Fruit fly (Drosophila melanogaster) whole organism, embryonic: ENCODE measurements around the gene CG43980.

Experiments used
- Ada2b ChIP-seq: fragments of 200-800 bp; sonication (Bioruptor generic); IDR thresholded peaks from 2 replicates; pipeline ENCODE4 v1.3.6; 2022; ENCODE audit warnings: missing biosample characterization, missing genetic modification characterization
- Bteb2 ChIP-seq: fragments of 200-800 bp; sonication (Bioruptor generic); optimal IDR thresholded peaks from 2 replicates; lab custom pipeline; 2016; ENCODE audit warnings: missing biosample characterization, missing genetic modification characterization
- CG10321 ChIP-seq: fragments of 200-800 bp; sonication (Bioruptor generic); IDR thresholded peaks from 2 replicates; pipeline ENCODE4 v1.3.6; 2022; ENCODE audit warnings: missing biosample characterization, missing genetic modification characterization
- CG11504 ChIP-seq: fragments of 200-800 bp; sonication (Bioruptor generic); optimal IDR thresholded peaks from 3 replicates; lab custom pipeline; 2019; ENCODE audit warnings: missing biosample characterization, mild to moderate bottlenecking, missing genetic modification characterization, moderate library complexity
- CG12236 ChIP-seq: fragments of 200-800 bp; sonication (Bioruptor generic); optimal IDR thresholded peaks from 2 replicates; lab custom pipeline; 2016; ENCODE audit warnings: missing biosample characterization, missing genetic modification characterization
- CG13123 ChIP-seq: fragments of 200-800 bp; sonication (Bioruptor generic); optimal IDR thresholded peaks from 2 replicates; lab custom pipeline; 2016; ENCODE audit warnings: missing biosample characterization, missing genetic modification characterization
- CG13775 ChIP-seq: fragments of 200-800 bp; sonication (Bioruptor generic); optimal IDR thresholded peaks from 3 replicates; lab custom pipeline; 2017; ENCODE audit warnings: missing biosample characterization, mild to moderate bottlenecking, missing genetic modification characterization
- CG14860 ChIP-seq: fragments of 200-800 bp; sonication (Bioruptor generic); IDR thresholded peaks from 3 replicates; pipeline ENCODE4 v1.3.6; 2022; ENCODE audit warnings: missing biosample characterization, missing genetic modification characterization; ENCODE audit not compliant: partially characterized antibody
- CG15269 ChIP-seq: fragments of 200-800 bp; sonication (Bioruptor generic); optimal IDR thresholded peaks from 2 replicates; lab custom pipeline; 2018; ENCODE audit warnings: missing biosample characterization, mild to moderate bottlenecking, missing genetic modification characterization, moderate library complexity
- CG1603 ChIP-seq: fragments of 200-800 bp; sonication (Bioruptor generic); optimal IDR thresholded peaks from 2 replicates; lab custom pipeline; 2019; ENCODE audit warnings: missing biosample characterization, mild to moderate bottlenecking, missing genetic modification characterization, moderate library complexity
- CG17385 ChIP-seq: fragments of 200-800 bp; sonication (Bioruptor generic); optimal IDR thresholded peaks from 3 replicates; lab custom pipeline; 2018; ENCODE audit warnings: missing biosample characterization, mild to moderate bottlenecking, missing genetic modification characterization
- CG17829 ChIP-seq: fragments of 200-800 bp; optimal IDR thresholded peaks from 2 replicates; lab custom pipeline; 2019; ENCODE audit warnings: missing biosample characterization, mild to moderate bottlenecking, missing genetic modification characterization, moderate library complexity
- CG2199 ChIP-seq: fragments of 200-800 bp; sonication (Bioruptor generic); IDR thresholded peaks from 3 replicates; pipeline ENCODE4 v1.3.6; 2022; ENCODE audit warnings: missing biosample characterization, missing genetic modification characterization
- CG32532 ChIP-seq: fragments of 200-800 bp; sonication (Bioruptor generic); IDR thresholded peaks from 2 replicates; pipeline ENCODE4 v1.3.6; 2022; ENCODE audit warnings: missing biosample characterization, missing genetic modification characterization
- CG4282 ChIP-seq: fragments of 200-800 bp; sonication (Bioruptor generic); optimal IDR thresholded peaks from 2 replicates; lab custom pipeline; 2016; ENCODE audit warnings: missing biosample characterization, missing genetic modification characterization
- CG43689 ChIP-seq: fragments of 200-800 bp; sonication (Bioruptor generic); IDR thresholded peaks from 2 replicates; pipeline ENCODE4 v1.3.6; 2022; ENCODE audit warnings: missing biosample characterization, missing genetic modification characterization
- CG4707 ChIP-seq: fragments of 200-800 bp; sonication (Bioruptor generic); optimal IDR thresholded peaks from 2 replicates; lab custom pipeline; 2018; ENCODE audit warnings: missing biosample characterization, mild to moderate bottlenecking, missing genetic modification characterization, moderate library complexity
- CG4854 ChIP-seq: fragments of 200-800 bp; sonication (Bioruptor generic); optimal IDR thresholded peaks from 2 replicates; lab custom pipeline; 2016; ENCODE audit warnings: missing biosample characterization, missing genetic modification characterization, inconsistent platforms
- CG6175 ChIP-seq: fragments of 200-800 bp; sonication (Bioruptor generic); IDR thresholded peaks from 3 replicates; pipeline ENCODE4 v1.3.6; 2022; ENCODE audit warnings: missing biosample characterization, missing genetic modification characterization
- CG6272 ChIP-seq: fragments of 200-800 bp; sonication (Bioruptor generic); IDR thresholded peaks from 2 replicates; pipeline ENCODE4 v1.3.6; 2022; ENCODE audit warnings: missing biosample characterization, missing genetic modification characterization
- CG6689 ChIP-seq: fragments of 200-800 bp; sonication (Bioruptor generic); IDR thresholded peaks from 2 replicates; pipeline ENCODE4 v1.3.6; 2022; ENCODE audit warnings: missing biosample characterization, missing genetic modification characterization
- CG6791 ChIP-seq: fragments of 200-800 bp; sonication (Bioruptor generic); IDR thresholded peaks from 3 replicates; pipeline ENCODE4 v1.3.6; 2022; ENCODE audit warnings: missing biosample characterization, missing genetic modification characterization; ENCODE audit not compliant: partially characterized antibody
- CG8924 ChIP-seq: fragments of 200-800 bp; optimal IDR thresholded peaks from 3 replicates; lab custom pipeline; 2019; ENCODE audit warnings: missing biosample characterization, mild to moderate bottlenecking, missing genetic modification characterization, moderate library complexity
- CG9817 ChIP-seq: fragments of 200-800 bp; sonication (Bioruptor generic); optimal IDR thresholded peaks from 2 replicates; lab custom pipeline; 2018; ENCODE audit warnings: missing biosample characterization, mild to moderate bottlenecking, missing genetic modification characterization, moderate library complexity
- Dll ChIP-seq: fragments of 200-800 bp; sonication (Bioruptor generic); IDR thresholded peaks from 4 replicates; pipeline ENCODE4 v1.3.6; 2022; ENCODE audit warnings: missing biosample characterization, missing genetic modification characterization; ENCODE audit not compliant: partially characterized antibody
- Elba2 ChIP-seq: fragments of 200-800 bp; sonication (Bioruptor generic); optimal IDR thresholded peaks from 3 replicates; lab custom pipeline; 2016; ENCODE audit warnings: missing biosample characterization, missing genetic modification characterization
- Hr51 ChIP-seq, 2 experiments: fragments of 200-800 bp; sonication (Bioruptor generic); optimal IDR thresholded peaks; 2 replicates in 1 of 2; 3 replicates in 1 of 2; lab custom pipeline; 2016 to 2018; ENCODE audit warnings: missing biosample characterization in 2 of 2, missing genetic modification characterization in 2 of 2, mild to moderate bottlenecking in 1 of 2, moderate library complexity in 1 of 2
- Mrtf ChIP-seq: fragments of 200-800 bp; sonication (Bioruptor generic); IDR thresholded peaks from 3 replicates; pipeline ENCODE4 v1.3.6; 2022; ENCODE audit warnings: missing biosample characterization, missing genetic modification characterization
- Nf-YB ChIP-seq: fragments of 200-800 bp; sonication (Bioruptor generic); optimal IDR thresholded peaks from 3 replicates; lab custom pipeline; 2019; ENCODE audit warnings: missing biosample characterization, mild to moderate bottlenecking, missing genetic modification characterization, moderate library complexity
- Nf-YC ChIP-seq: fragments of 200-800 bp; optimal IDR thresholded peaks from 3 replicates; lab custom pipeline; 2019; ENCODE audit warnings: missing biosample characterization, mild to moderate bottlenecking, missing genetic modification characterization, moderate library complexity
- Stat92E ChIP-seq, 3 experiments: fragments of >200 bp in 2 of 3; fragments of 200-800 bp in 1 of 3; sonication (Bioruptor generic) in 1 of 3; optimal IDR thresholded peaks; 2 replicates each; lab custom pipeline; 2017 to 2019; ENCODE audit warnings: missing biosample characterization in 3 of 3, missing genetic modification characterization in 3 of 3, mild to moderate bottlenecking in 1 of 3, moderate library complexity in 1 of 3
- Taf1 ChIP-seq: fragments of 200-800 bp; sonication (Bioruptor generic); IDR thresholded peaks from 2 replicates; pipeline ENCODE4 v1.3.6; 2022; ENCODE audit warnings: missing biosample characterization, missing genetic modification characterization
- Tbp ChIP-seq: fragments of >200 bp; optimal IDR thresholded peaks from 2 replicates; lab custom pipeline; 2018; ENCODE audit warnings: missing biosample characterization, missing genetic modification characterization
- Trl ChIP-seq, 3 experiments: fragments of >200 bp in 2 of 3; fragments of 200-800 bp in 1 of 3; sonication (Bioruptor generic) in 1 of 3; optimal IDR thresholded peaks; 2 replicates in 1 of 3; 3 replicates in 2 of 3; lab custom pipeline; 2016 to 2017; ENCODE audit warnings: missing biosample characterization in 1 of 3, missing genetic modification characterization in 1 of 3
- bcd ChIP-seq: fragments of 200-800 bp; sonication (Bioruptor generic); optimal IDR thresholded peaks from 2 replicates; lab custom pipeline; 2017; ENCODE audit warnings: missing biosample characterization, mild to moderate bottlenecking, missing genetic modification characterization
- cas ChIP-seq: fragments of 200-800 bp; sonication (Bioruptor generic); IDR thresholded peaks from 2 replicates; pipeline ENCODE4 v1.3.6; 2022; ENCODE audit warnings: missing biosample characterization, missing genetic modification characterization
- crc ChIP-seq: fragments of 200-800 bp; sonication (Bioruptor generic); optimal IDR thresholded peaks from 2 replicates; lab custom pipeline; 2016; ENCODE audit warnings: missing biosample characterization, missing genetic modification characterization
- croc ChIP-seq: fragments of 200-800 bp; sonication (Bioruptor generic); conservative IDR thresholded peaks from 3 replicates; pipeline ENCODE4 v1.3.6; 2022; ENCODE audit warnings: missing biosample characterization, missing genetic modification characterization
- cwo ChIP-seq: fragments of 200-800 bp; sonication (Bioruptor generic); optimal IDR thresholded peaks from 3 replicates; lab custom pipeline; 2017; ENCODE audit warnings: missing biosample characterization, missing genetic modification characterization, mild to moderate bottlenecking, moderate library complexity, missing genetic modification reagents
- emc ChIP-seq: fragments of 200-800 bp; sonication (Bioruptor generic); optimal IDR thresholded peaks from 2 replicates; lab custom pipeline; 2016; ENCODE audit warnings: missing biosample characterization, missing genetic modification characterization
- gt ChIP-seq: fragments of 200-800 bp; sonication (Bioruptor generic); IDR thresholded peaks from 2 replicates; pipeline ENCODE4 v1.3.6; 2022; ENCODE audit warnings: missing biosample characterization, missing genetic modification characterization
- ham ChIP-seq: fragments of 200-800 bp; sonication (Bioruptor generic); IDR thresholded peaks from 2 replicates; pipeline ENCODE4 v1.3.6; 2022; ENCODE audit warnings: missing biosample characterization, missing genetic modification characterization
- hth ChIP-seq: fragments of >200 bp; optimal IDR thresholded peaks from 2 replicates; lab custom pipeline; 2017; ENCODE audit warnings: inconsistent platforms
- lbe ChIP-seq: fragments of 200-800 bp; sonication (Bioruptor generic); optimal IDR thresholded peaks from 2 replicates; lab custom pipeline; 2016; ENCODE audit warnings: missing biosample characterization, mild to moderate bottlenecking, missing genetic modification characterization
- lola ChIP-seq, 3 experiments: fragments of >200 bp in 2 of 3; fragments of 200-800 bp in 1 of 3; sonication (Bioruptor generic) in 1 of 3; optimal IDR thresholded peaks; 2 replicates each; lab custom pipeline; 2017 to 2019; ENCODE audit warnings: missing biosample characterization in 3 of 3, missing genetic modification characterization in 3 of 3, mild to moderate bottlenecking in 1 of 3, moderate library complexity in 1 of 3
- luna ChIP-seq: fragments of 200-800 bp; sonication (Bioruptor generic); optimal IDR thresholded peaks from 2 replicates; lab custom pipeline; 2016; ENCODE audit warnings: missing biosample characterization, missing genetic modification characterization
- mam ChIP-seq: fragments of 200-800 bp; sonication (Bioruptor generic); optimal IDR thresholded peaks from 3 replicates; lab custom pipeline; 2016; ENCODE audit warnings: missing biosample characterization, missing genetic modification characterization
- row ChIP-seq: fragments of 200-800 bp; sonication (Bioruptor generic); IDR thresholded peaks from 3 replicates; pipeline ENCODE4 v1.3.6; 2022; ENCODE audit warnings: missing biosample characterization, missing genetic modification characterization
- sob ChIP-seq: fragments of 200-800 bp; sonication (Bioruptor generic); IDR thresholded peaks from 2 replicates; pipeline ENCODE4 v1.3.6; 2022; ENCODE audit warnings: missing biosample characterization, missing genetic modification characterization
- tio ChIP-seq: fragments of 200-800 bp; sonication (Bioruptor generic); optimal IDR thresholded peaks from 2 replicates; lab custom pipeline; 2017; ENCODE audit warnings: missing biosample characterization, missing genetic modification characterization, inconsistent platforms
- twi ChIP-seq: fragments of 200-800 bp; optimal IDR thresholded peaks from 2 replicates; lab custom pipeline; 2019; ENCODE audit warnings: missing biosample characterization, mild to moderate bottlenecking, missing genetic modification characterization, moderate library complexity

Gene CG43980

dm6 chr3L:21598337-21598736 lies 46.4 kb upstream of the CG43980 start (continued):
- TF ChIP-seq CG11504 (tag; lab: Kevin White, UChicago) (no peak), CG6689 (GFP tag; lab: Robert Waterston, UW) (no peak), CG32532 (GFP tag; lab: Robert Waterston, UW) (no peak), CG9817 (no peak), twi (tag; lab: Kevin White, UChicago) (peak; percentile 23), croc (no peak), gt (GFP tag; lab: Robert Waterston, UW) (no peak), CG14860 (GFP tag; lab: Robert Waterston, UW) (no peak), emc (GFP tag; lab: Kevin White, UChicago) (no peak), CG12236 (GFP tag; lab: Kevin White, UChicago) (no peak), CG17829 (tag; lab: Kevin White, UChicago) (no peak), Nf-YC (tag; lab: Kevin White, UChicago) (peak; percentile 97), Ada2b (GFP tag; lab: Robert Waterston, UW) (no peak), lbe (GFP tag; lab: Kevin White, UChicago) (no peak), crc (no peak), cas (no peak), CG6272 (GFP tag; lab: Robert Waterston, UW) (no peak), CG17385 (GFP tag; lab: Kevin White, UChicago) (no peak), CG4854 (GFP tag; lab: Kevin White, UChicago) (no peak), lola (GFP tag; optimal IDR thresholded peaks at IDR 0.05; lab: Kevin White, UChicago) (no peak), hth (lab: Kevin White, UChicago) (no peak), Taf1 (GFP tag; lab: Robert Waterston, UW) (no peak), bcd (GFP tag; lab: Kevin White, UChicago) (no peak), Nf-YB (GFP tag; lab: Kevin White, UChicago) (peak; percentile 96), CG43689 (GFP tag; lab: Robert Waterston, UW) (no peak), CG6175 (no peak), Tbp (no peak), tio (GFP tag; lab: Kevin White, UChicago) (no peak), Trl (optimal IDR thresholded peaks at IDR 0.05; lab: Kevin White, UChicago) (peak; percentile 41 to 86), Trl (GFP tag; optimal IDR thresholded peaks at IDR 0.05; lab: Kevin White, UChicago) (no peak), CG4282 (GFP tag; lab: Kevin White, UChicago) (no peak), CG4707 (GFP tag; lab: Kevin White, UChicago) (peak; percentile 15), ham (GFP tag; lab: Robert Waterston, UW) (no peak), cwo (GFP tag; lab: Kevin White, UChicago) (no peak), CG6791 (GFP tag; lab: Robert Waterston, UW) (0 out of 3 replicates have a peak, but pooled peaks have one; percentile 30), CG15269 (tag; lab: Kevin White, UChicago) (no peak), CG13775 (peak; percentile 51), Hr51 (GFP tag; optimal IDR thresholded peaks at IDR 0.05; lab: Kevin White, UChicago) (no peak), luna (no peak), Mrtf (GFP tag; lab: Robert Waterston, UW) (no peak), CG1603 (tag; lab: Kevin White, UChicago) (no peak), Elba2 (GFP tag; lab: Kevin White, UChicago) (no peak), CG2199 (0 out of 3 replicates have a peak, but pooled peaks have one; percentile 28), Bteb2 (GFP tag; lab: Kevin White, UChicago) (no peak), Dll (GFP tag; lab: Robert Waterston, UW) (0 out of 4 replicates have a peak, but pooled peaks have one; percentile 33), CG10321 (0 out of 2 replicates have a peak, but pooled peaks have one; percentile 21), Stat92E (GFP tag; optimal IDR thresholded peaks at IDR 0.05; lab: Kevin White, UChicago) (no peak), row (GFP tag; lab: Robert Waterston, UW) (0 out of 3 replicates have a peak, but pooled peaks have one; percentile 15), mam (GFP tag; lab: Kevin White, UChicago) (no peak), sob (GFP tag; lab: Robert Waterston, UW) (no peak), CG13123 (GFP tag; lab: Kevin White, UChicago) (no peak), CG8924 (tag; lab: Kevin White, UChicago) (no peak)
